Worm (Caenorhabditis elegans) whole organism, midembryonic: ENCODE measurements around the gene H20J04.7.

Experiments
- T22C8.4 ChIP-seq: fragments of 200-800 bp; sonication (Bioruptor generic); IDR thresholded peaks from 2 replicates; pipeline ENCODE4 v1.3.6; 2022; ENCODE audit warnings: missing genetic modification characterization, missing compliant biosample characterization
- cog-1 ChIP-seq: sonication (generic microtip); optimal IDR thresholded peaks from 2 replicates; lab custom pipeline; 2016; ENCODE audit warnings: missing genetic modification characterization, missing compliant biosample characterization
- flt-1 ChIP-seq: fragments of 200-800 bp; sonication (Bioruptor generic); IDR thresholded peaks from 2 replicates; pipeline ENCODE4 v1.3.6; 2022; ENCODE audit warnings: missing genetic modification characterization, missing compliant biosample characterization
- klf-2 ChIP-seq: fragments of 200-800 bp; sonication (Bioruptor generic); conservative IDR thresholded peaks from 2 replicates; pipeline ENCODE4 v1.3.6; 2022; ENCODE audit warnings: missing genetic modification reagents, missing genetic modification characterization, missing compliant biosample characterization
- med-1 ChIP-seq: sonication (generic microtip); optimal IDR thresholded peaks from 2 replicates; lab custom pipeline; 2017; ENCODE audit warnings: missing genetic modification characterization, mild to moderate bottlenecking, missing compliant biosample characterization, antibody characterized with exemption, missing genetic modification reagents; ENCODE audit not compliant: insufficient read depth
- ref-1 ChIP-seq: fragments of 200-800 bp; sonication (Bioruptor generic); conservative IDR thresholded peaks from 2 replicates; pipeline ENCODE4 v1.3.6; 2022; ENCODE audit warnings: missing genetic modification reagents, missing genetic modification characterization, missing compliant biosample characterization
- tab-1 ChIP-seq: fragments of 200-800 bp; sonication (Bioruptor generic); IDR thresholded peaks from 2 replicates; pipeline ENCODE4 v1.3.6; 2022; ENCODE audit warnings: missing genetic modification characterization, missing compliant biosample characterization
- ztf-23 ChIP-seq: fragments of 200-800 bp; sonication (Bioruptor generic); IDR thresholded peaks from 2 replicates; pipeline ENCODE4 v1.3.6; 2022; ENCODE audit warnings: missing genetic modification reagents, missing genetic modification characterization, missing compliant biosample characterization

DNA sequence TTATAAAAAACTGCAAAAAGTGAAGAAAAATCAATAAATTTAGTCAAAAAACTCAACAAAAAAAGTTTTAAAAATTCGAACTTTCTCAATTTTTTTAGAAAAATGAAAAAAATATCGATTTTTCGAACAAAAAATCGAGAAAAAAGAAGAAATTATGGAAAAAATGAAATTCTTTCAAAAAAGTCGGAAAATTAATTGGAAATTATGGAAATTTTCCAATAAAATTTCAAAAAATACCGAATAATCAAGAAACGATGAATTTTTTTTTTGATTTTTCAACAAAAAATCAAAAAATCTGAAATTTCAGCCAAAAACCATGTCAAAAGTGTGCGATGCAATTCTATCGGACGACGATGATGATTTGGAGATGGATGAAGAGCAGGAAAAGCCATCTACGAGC, 26.4 kb downstream of the H20J04.7 start, which contains the start of gene H20J04.4:
- TF ChIP-seq flt-1 (GFP tag; lab: Robert Waterston, UW): no peak
- TF ChIP-seq klf-2 (GFP tag; lab: Robert Waterston, UW): no peak
- no peak for TF ChIP-seq ztf-23 (GFP tag; lab: Robert Waterston, UW)
- no peak for TF ChIP-seq T22C8.4 (GFP tag; lab: Robert Waterston, UW)
- TF ChIP-seq tab-1: no peak
- TF ChIP-seq ref-1 (GFP tag; lab: Robert Waterston, UW): no peak
- TF ChIP-seq cog-1 (tag; lab: Kevin White, UChicago): no peak
- TF ChIP-seq med-1 (GFP tag; lab: Kevin White, UChicago): no peak
